Fruit fly (Drosophila melanogaster): ENCODE data around the gene CG34124.

CG34124 gene

dm6 chr2L:4973731-4974415 is 15.7 kb downstream of the CG34124 start, which contains the start of gene mRpL28 (continued):
- peak; percentile 19 for TF ChIP-seq CG34376 (GFP tag; optimal IDR thresholded peaks at IDR 0.05)
- no peak for TF ChIP-seq z (GFP tag; IDR thresholded peaks at IDR 0.05)
- TF ChIP-seq bowl (GFP tag; IDR thresholded peaks at IDR 0.05) = no peak
- no peak for TF ChIP-seq CG18764 (GFP tag; optimal IDR thresholded peaks at IDR 0.05)
- peak; percentile 4 for TF ChIP-seq CG17802 (tag; optimal IDR thresholded peaks at IDR 0.05)
- TF ChIP-seq dmrt11E (tag; optimal IDR thresholded peaks at IDR 0.05) = no peak
- TF ChIP-seq Spps (tag; optimal IDR thresholded peaks at IDR 0.05) = no peak
- TF ChIP-seq Hr39 (optimal IDR thresholded peaks at IDR 0.05) = no peak
- TF ChIP-seq Meics (GFP tag; optimal IDR thresholded peaks at IDR 0.05) = no peak
- TF ChIP-seq CG8281 (tag; optimal IDR thresholded peaks at IDR 0.05) = no peak
- TF ChIP-seq Kr (GFP tag; optimal IDR thresholded peaks at IDR 0.05) = no peak
- no peak for TF ChIP-seq hb (GFP tag; IDR thresholded peaks at IDR 0.05; ENCODE audit: partially characterized antibody)
- no peak for TF ChIP-seq Awh (GFP tag; IDR thresholded peaks at IDR 0.05)
- TF ChIP-seq Rfx (GFP tag; IDR thresholded peaks at IDR 0.05) = no peak
- TF ChIP-seq grau (tag; optimal IDR thresholded peaks at IDR 0.05) = peak; percentile 37
- TF ChIP-seq p53 (GFP tag; optimal IDR thresholded peaks at IDR 0.05) = no peak
- peak; percentile 44 for TF ChIP-seq CG13424 (tag; optimal IDR thresholded peaks at IDR 0.05)
- no peak for TF ChIP-seq CG1647 (GFP tag; optimal IDR thresholded peaks at IDR 0.05)
- TF ChIP-seq CG12744 (GFP tag; optimal IDR thresholded peaks at IDR 0.05) = no peak
- peak; percentile 92 for TF ChIP-seq stwl (tag; optimal IDR thresholded peaks at IDR 0.05)
- peak; percentile 41 for TF ChIP-seq CG2712 (tag; optimal IDR thresholded peaks at IDR 0.05)
- peak; percentile 98 for TF ChIP-seq CG17385 (GFP tag; optimal IDR thresholded peaks at IDR 0.05)
- no peak for TF ChIP-seq CG6272 (GFP tag; IDR thresholded peaks at IDR 0.05)
- no peak for TF ChIP-seq zen (tag; optimal IDR thresholded peaks at IDR 0.05)
- TF ChIP-seq CG8359 (GFP tag; optimal IDR thresholded peaks at IDR 0.05; ENCODE audit: borderline replicate concordance) = no peak
- TF ChIP-seq odd (GFP tag; optimal IDR thresholded peaks at IDR 0.05) = no peak
- no peak for TF ChIP-seq CG8388 (GFP tag; optimal IDR thresholded peaks at IDR 0.05)
- peak; percentile 13 for TF ChIP-seq gfzf (GFP tag; optimal IDR thresholded peaks at IDR 0.05)
- TF ChIP-seq prd (optimal IDR thresholded peaks at IDR 0.05) = no peak
- 0 out of 3 replicates have a peak, but pooled peaks have one; percentile 26 for TF ChIP-seq prd (GFP tag; IDR thresholded peaks at IDR 0.05)
- no peak for TF ChIP-seq CG13894 (tag; optimal IDR thresholded peaks at IDR 0.05)
- no peak for TF ChIP-seq ERR (GFP tag; optimal IDR thresholded peaks at IDR 0.05)
- peak; percentile 58 for TF ChIP-seq CG12659 (GFP tag; optimal IDR thresholded peaks at IDR 0.05)
- TF ChIP-seq esg (GFP tag; conservative IDR thresholded peaks at IDR 0.05) = no peak
- TF ChIP-seq Vsx1 (GFP tag; optimal IDR thresholded peaks at IDR 0.05) = no peak
- TF ChIP-seq slp2 (GFP tag; optimal IDR thresholded peaks at IDR 0.05) = no peak
- no peak for TF ChIP-seq chif (GFP tag; optimal IDR thresholded peaks at IDR 0.05)
- TF ChIP-seq CG30020 (tag; optimal IDR thresholded peaks at IDR 0.05) = peak; percentile 39
- peak; percentile 11; the same call in 1 of the 3 replicates for TF ChIP-seq CG34422 (GFP tag; IDR thresholded peaks at IDR 0.05)
- TF ChIP-seq ken (GFP tag; IDR thresholded peaks at IDR 0.05) = no peak
- peak; percentile 40 for TF ChIP-seq BEAF-32 (GFP tag; optimal IDR thresholded peaks at IDR 0.05)
- TF ChIP-seq MBD-R2 (GFP tag; IDR thresholded peaks at IDR 0.05) = peak; percentile 92
- TF ChIP-seq CG6683 (GFP tag; optimal IDR thresholded peaks at IDR 0.05) = peak; percentile 20
- no peak for TF ChIP-seq pfk (GFP tag; optimal IDR thresholded peaks at IDR 0.05)
- TF ChIP-seq E2f2 (GFP tag; IDR thresholded peaks at IDR 0.05) = 0 out of 2 replicates have a peak, but pooled peaks have one; percentile 7
- TF ChIP-seq CG6854 (GFP tag; optimal IDR thresholded peaks at IDR 0.05) = no peak
- peak; percentile 70 for TF ChIP-seq phol (tag; optimal IDR thresholded peaks at IDR 0.05)
- no peak for TF ChIP-seq danr (GFP tag; IDR thresholded peaks at IDR 0.05)
- no peak for TF ChIP-seq CG7987 (GFP tag; optimal IDR thresholded peaks at IDR 0.05)
- peak; percentile 29 for TF ChIP-seq CG3995 (GFP tag; optimal IDR thresholded peaks at IDR 0.05)

Measured in whole organism, embryonic.